Worm (Caenorhabditis elegans) whole organism, L4 larva: ENCODE data around the gene M163.22.

Experiments
- D1046.2 ChIP-seq: fragments of 200-800 bp; sonication (Bioruptor generic); IDR thresholded peaks from 2 replicates; pipeline ENCODE4 v1.3.6; 2022; ENCODE audit warnings: missing genetic modification characterization, missing compliant biosample characterization
- F10B5.3 ChIP-seq: sonication (generic microtip); optimal IDR thresholded peaks from 2 replicates; lab custom pipeline; 2016; ENCODE audit warnings: mild to moderate bottlenecking, missing genetic modification characterization, missing compliant biosample characterization
- F37D6.2 ChIP-seq: sonication (generic microtip); optimal IDR thresholded peaks from 2 replicates; lab custom pipeline; 2016; ENCODE audit warnings: mild to moderate bottlenecking, missing genetic modification characterization, missing compliant biosample characterization
- F49E8.2 ChIP-seq: sonication (generic microtip); optimal IDR thresholded peaks from 2 replicates; lab custom pipeline; 2016; ENCODE audit warnings: missing compliant biosample characterization, mild to moderate bottlenecking, missing genetic modification characterization, borderline replicate concordance
- T20F7.1 ChIP-seq: fragments of 200-800 bp; sonication (Bioruptor generic); optimal IDR thresholded peaks from 2 replicates; lab custom pipeline; 2018; ENCODE audit warnings: mild to moderate bottlenecking, missing genetic modification characterization, missing compliant biosample characterization
- ZK546.5 ChIP-seq, 2 experiments: sonication (generic microtip); optimal IDR thresholded peaks; 2 replicates each; lab custom pipeline; 2017; ENCODE audit warnings: missing biosample characterization in 2 of 2, missing genetic modification characterization in 2 of 2
- aha-1 ChIP-seq: fragments of 150-350 bp; peaks from one replicate; lab custom pipeline; 2014; ENCODE audit warnings: missing biosample characterization, missing genetic modification characterization
- aly-2 ChIP-seq: sonication (generic microtip); optimal IDR thresholded peaks from 2 replicates; lab custom pipeline; 2018; ENCODE audit warnings: missing biosample characterization, missing genetic modification characterization
- ama-1 ChIP-seq: fragments of 150-350 bp; optimal IDR thresholded peaks from 2 replicates; lab custom pipeline; 2014; ENCODE audit warnings: inconsistent platforms, mixed read lengths
- ceh-20 ChIP-seq: fragments of 200-800 bp; sonication (Bioruptor generic); IDR thresholded peaks from 2 replicates; pipeline ENCODE4 v1.3.6; 2022; ENCODE audit warnings: missing genetic modification reagents, missing genetic modification characterization, missing compliant biosample characterization
- ceh-44 ChIP-seq: fragments of 200-800 bp; sonication (Bioruptor generic); IDR thresholded peaks from 2 replicates; pipeline ENCODE4 v1.3.6; 2022; ENCODE audit warnings: missing genetic modification reagents, missing genetic modification characterization, missing compliant biosample characterization
- ceh-62 ChIP-seq: sonication (generic microtip); optimal IDR thresholded peaks from 2 replicates; lab custom pipeline; 2017; ENCODE audit warnings: missing biosample characterization, missing genetic modification characterization
- daf-16 ChIP-seq, 3 experiments: sonication (generic microtip); optimal IDR thresholded peaks; 2 replicates each; lab custom pipeline; 2016 to 2017; ENCODE audit warnings: missing genetic modification characterization in 3 of 3, missing genetic modification reagents in 3 of 3, mild to moderate bottlenecking in 2 of 3, missing compliant biosample characterization in 2 of 3, missing biosample characterization in 1 of 3, moderate library complexity in 1 of 3
- daf-19 ChIP-seq: fragments of 200-800 bp; sonication (Bioruptor generic); conservative IDR thresholded peaks from 2 replicates; pipeline ENCODE4 v1.3.6; 2022; ENCODE audit warnings: missing genetic modification characterization, missing compliant biosample characterization
- daf-8 ChIP-seq: fragments of 200-800 bp; sonication (Bioruptor generic); IDR thresholded peaks from 2 replicates; pipeline ENCODE4 v1.3.6; 2022; ENCODE audit warnings: missing genetic modification characterization, missing compliant biosample characterization
- dmd-6 ChIP-seq: fragments of 200-800 bp; sonication (Bioruptor generic); IDR thresholded peaks from 2 replicates; pipeline ENCODE4 v1.3.6; 2022; ENCODE audit warnings: missing genetic modification reagents, missing genetic modification characterization, missing compliant biosample characterization
- duxl-1 ChIP-seq: sonication (generic microtip); optimal IDR thresholded peaks from 2 replicates; lab custom pipeline; 2016; ENCODE audit warnings: mild to moderate bottlenecking, missing genetic modification characterization, moderate library complexity, missing compliant biosample characterization; ENCODE audit not compliant: poor library complexity
- dve-1 ChIP-seq: sonication (generic microtip); optimal IDR thresholded peaks from 2 replicates; lab custom pipeline; 2017; ENCODE audit warnings: antibody characterized with exemption, mild to moderate bottlenecking, missing genetic modification characterization, missing compliant biosample characterization; ENCODE audit not compliant: insufficient read depth
- gei-8 ChIP-seq: fragments of 200-800 bp; sonication (Bioruptor generic); optimal IDR thresholded peaks from 2 replicates; lab custom pipeline; 2018; ENCODE audit warnings: mild to moderate bottlenecking, missing genetic modification characterization, missing compliant biosample characterization
- hif-1 ChIP-seq, 2 experiments: sonication (generic microtip); optimal IDR thresholded peaks; 2 replicates each; lab custom pipeline; 2016 to 2017; ENCODE audit warnings: missing compliant biosample characterization in 2 of 2, missing genetic modification characterization in 2 of 2, missing genetic modification reagents in 2 of 2, missing genotype in 2 of 2, mild to moderate bottlenecking in 1 of 2
- hlh-30 ChIP-seq: sonication (generic microtip); optimal IDR thresholded peaks from 2 replicates; lab custom pipeline; 2017; ENCODE audit warnings: antibody characterized with exemption, mild to moderate bottlenecking, missing genetic modification characterization, missing compliant biosample characterization; ENCODE audit not compliant: insufficient read depth
- lin-13 ChIP-seq: fragments of 150-350 bp; optimal IDR thresholded peaks from 2 replicates; lab custom pipeline; 2014; ENCODE audit warnings: missing biosample characterization, missing genetic modification reagents, missing genetic modification characterization
- madf-5 ChIP-seq, 2 experiments: fragments of 200-800 bp; sonication (Bioruptor generic); IDR thresholded peaks; 2 replicates each; pipeline ENCODE4 v1.3.6; 2022; ENCODE audit warnings: missing compliant biosample characterization in 2 of 2, missing genetic modification characterization in 2 of 2
- madf-9 ChIP-seq: fragments of 200-800 bp; sonication (Bioruptor generic); conservative IDR thresholded peaks from 2 replicates; pipeline ENCODE4 v1.3.6; 2022; ENCODE audit warnings: missing genetic modification reagents, missing genetic modification characterization, missing compliant biosample characterization
- mes-2 ChIP-seq: sonication (generic microtip); optimal IDR thresholded peaks from 2 replicates; lab custom pipeline; 2016; ENCODE audit warnings: missing genotype, mild to moderate bottlenecking, missing genetic modification characterization, missing compliant biosample characterization; ENCODE audit not compliant: poor library complexity, severe bottlenecking
- nhr-11 ChIP-seq: fragments of 150-350 bp; optimal IDR thresholded peaks from 2 replicates; lab custom pipeline; 2014; ENCODE audit warnings: missing biosample characterization, missing genetic modification characterization
- nhr-111 ChIP-seq: fragments of 200-800 bp; sonication (Bioruptor generic); optimal IDR thresholded peaks from 2 replicates; lab custom pipeline; 2018; ENCODE audit warnings: mild to moderate bottlenecking, missing genetic modification characterization, missing compliant biosample characterization
- nhr-25 ChIP-seq: sonication (generic microtip); optimal IDR thresholded peaks from 2 replicates; lab custom pipeline; 2017; ENCODE audit warnings: missing genetic modification characterization, mild to moderate bottlenecking, missing compliant biosample characterization, antibody characterized with exemption, moderate library complexity, borderline replicate concordance; ENCODE audit not compliant: insufficient read depth
- nhr-28 ChIP-seq: fragments of 150-350 bp; optimal IDR thresholded peaks from 2 replicates; lab custom pipeline; 2014; ENCODE audit warnings: missing biosample characterization, missing genetic modification characterization
- nhr-42 ChIP-seq: fragments of 200-800 bp; sonication (Bioruptor generic); IDR thresholded peaks from 2 replicates; pipeline ENCODE4 v1.3.6; 2022; ENCODE audit warnings: missing genetic modification characterization, missing compliant biosample characterization
- nhr-48 ChIP-seq: sonication (generic microtip); optimal IDR thresholded peaks from 2 replicates; lab custom pipeline; 2016; ENCODE audit warnings: mild to moderate bottlenecking, missing genetic modification characterization, missing compliant biosample characterization
- nhr-76 ChIP-seq: fragments of 150-350 bp; optimal IDR thresholded peaks from 2 replicates; lab custom pipeline; 2014; ENCODE audit warnings: missing biosample characterization, missing genetic modification characterization
- nhr-77 ChIP-seq: fragments of 150-350 bp; optimal IDR thresholded peaks from 2 replicates; lab custom pipeline; 2014; ENCODE audit warnings: missing biosample characterization, missing genetic modification characterization
- php-3 ChIP-seq: fragments of 200-800 bp; sonication (Bioruptor generic); IDR thresholded peaks from 2 replicates; pipeline ENCODE4 v1.3.6; 2022; ENCODE audit warnings: missing genetic modification reagents, missing genetic modification characterization, missing compliant biosample characterization
- rbr-2 ChIP-seq: sonication (generic microtip); optimal IDR thresholded peaks from 2 replicates; lab custom pipeline; 2016; ENCODE audit warnings: missing genotype, missing genetic modification characterization, missing compliant biosample characterization
- spr-1 ChIP-seq: sonication (generic microtip); optimal IDR thresholded peaks from 2 replicates; lab custom pipeline; 2016; ENCODE audit warnings: mild to moderate bottlenecking, missing genetic modification characterization, missing compliant biosample characterization
- unc-62 ChIP-seq, 3 experiments: fragments of 150-350 bp in 1 of 3; sonication (generic microtip); optimal IDR thresholded peaks in 2 of 3; peaks in 1 of 3; 1 replicate in 1 of 3; 2 replicates in 2 of 3; lab custom pipeline; 2014 to 2017; ENCODE audit warnings: missing biosample characterization in 3 of 3, missing genetic modification characterization in 3 of 3, missing genetic modification reagents in 3 of 3, missing genotype in 1 of 3
- vab-7 ChIP-seq: fragments of 200-800 bp; sonication (Bioruptor generic); IDR thresholded peaks from 2 replicates; pipeline ENCODE4 v1.3.6; 2022; ENCODE audit warnings: missing genetic modification reagents, missing genetic modification characterization, missing compliant biosample characterization
- zip-2 ChIP-seq: fragments of 150-350 bp; optimal IDR thresholded peaks from 2 replicates; lab custom pipeline; 2014; ENCODE audit warnings: missing biosample characterization, missing genetic modification characterization
- ztf-11 ChIP-seq: fragments of 150-350 bp; optimal IDR thresholded peaks from 2 replicates; lab custom pipeline; 2014; ENCODE audit warnings: missing biosample characterization, missing genetic modification characterization

The M163.22 gene

ce11 chrX:14484827-14485226 lies 19.1 kb downstream of the M163.22 start, which contains the start of gene M163.8:
M163.8 (plus strand) TSS chrX:14485127.
- TF ChIP-seq D1046.2 (GFP tag; lab: Robert Waterston, UW) (no peak), gei-8 (GFP tag; lab: Kevin White, UChicago) (no peak), vab-7 (GFP tag; lab: Robert Waterston, UW) (no peak)
- TF ChIP-seq, all 104 proteins: peak for 0

DNA sequence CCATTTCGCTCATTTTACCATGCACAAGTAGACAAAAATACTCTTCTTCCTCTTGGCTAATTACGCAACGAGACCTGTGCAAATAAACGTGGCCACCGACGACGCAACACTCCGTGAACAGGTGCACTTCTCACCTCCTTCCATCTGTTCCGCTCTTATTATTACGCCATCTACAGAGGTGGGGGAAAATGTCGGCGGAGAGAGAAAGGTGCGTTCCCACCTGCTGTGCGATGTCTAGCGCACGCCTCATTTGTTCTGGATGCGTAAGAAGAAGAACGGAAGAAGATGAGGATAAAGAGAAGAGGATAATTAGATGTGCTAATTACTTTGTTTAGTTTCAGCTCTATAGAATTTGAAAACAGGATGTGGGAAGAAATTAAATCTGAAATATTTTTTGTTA lies 20.8 kb downstream of the M163.22 start:
- TF ChIP-seq ztf-11 (tag; lab: Kevin White, UChicago) (no peak), unc-62 (GFP tag; optimal IDR thresholded peaks at IDR 0.05 in 1 of 2; lab: Kevin White, UChicago) (peak in 1 of 2 experiments; percentile 7), unc-62 (tag; optimal IDR thresholded peaks at IDR 0.05; lab: Kevin White, UChicago) (no peak)

DNA sequence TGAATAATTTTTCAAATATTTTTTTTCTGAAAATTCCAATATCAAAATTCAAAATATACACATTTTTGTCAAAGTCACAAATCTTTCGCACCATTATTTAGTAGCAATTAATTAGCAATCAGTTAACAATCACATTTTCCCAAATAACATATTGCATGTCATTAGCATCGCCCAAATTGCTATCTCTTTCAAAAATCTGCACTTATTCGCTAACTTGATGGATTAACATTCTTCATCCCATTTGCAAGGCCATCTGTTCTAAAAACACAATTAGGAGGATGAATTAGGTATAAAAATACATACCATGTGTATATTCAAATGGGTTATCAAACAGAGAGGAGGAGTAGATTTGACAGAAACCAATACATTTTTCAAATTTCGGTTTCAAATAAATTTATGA lies 21.6 kb downstream of the M163.22 start:
- TF ChIP-seq zip-2 (tag; lab: Kevin White, UChicago) (no peak), nhr-111 (no peak), aha-1 (tag; lab: Kevin White, UChicago) (peak; percentile 7), ZK546.5 (tag; optimal IDR thresholded peaks at IDR 0.05; lab: Kevin White, UChicago) (no peak), spr-1 (tag; lab: Kevin White, UChicago) (no peak), daf-19 (GFP tag; lab: Robert Waterston, UW) (no peak), ceh-20 (no peak)

DNA sequence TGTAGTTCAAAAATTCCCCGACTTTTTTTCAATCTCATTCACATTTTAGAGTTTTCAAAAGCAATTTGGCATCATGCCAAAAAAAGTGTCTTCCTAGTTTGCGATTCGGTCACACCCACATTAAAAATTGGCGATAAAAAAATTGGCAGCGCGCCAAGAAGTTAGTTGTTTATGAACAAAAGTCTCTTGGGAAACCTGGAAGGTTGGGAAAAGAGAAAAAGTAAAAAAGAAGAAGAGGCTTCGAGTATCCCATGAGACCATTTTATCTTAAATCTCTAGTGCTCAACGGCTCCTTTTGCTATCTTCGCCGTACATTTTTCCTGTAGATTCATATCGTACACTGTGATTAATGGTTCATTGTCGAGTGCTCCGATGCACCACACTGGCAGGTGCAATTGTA lies 22.1 kb downstream of the M163.22 start:
- TF ChIP-seq daf-16 (GFP tag; optimal IDR thresholded peaks at IDR 0.05; lab: Kevin White, UChicago) (no peak), daf-16 (tag; optimal IDR thresholded peaks at IDR 0.05; lab: Kevin White, UChicago) (peak; percentile 12), mes-2 (no peak), nhr-11 (tag; lab: Kevin White, UChicago) (no peak), F10B5.3 (tag; lab: Kevin White, UChicago) (no peak), unc-62 (GFP tag; optimal IDR thresholded peaks at IDR 0.05 in 1 of 2; lab: Kevin White, UChicago) (peak in 1 of 2 experiments; percentile 71), unc-62 (tag; optimal IDR thresholded peaks at IDR 0.05; lab: Kevin White, UChicago) (no peak)

DNA sequence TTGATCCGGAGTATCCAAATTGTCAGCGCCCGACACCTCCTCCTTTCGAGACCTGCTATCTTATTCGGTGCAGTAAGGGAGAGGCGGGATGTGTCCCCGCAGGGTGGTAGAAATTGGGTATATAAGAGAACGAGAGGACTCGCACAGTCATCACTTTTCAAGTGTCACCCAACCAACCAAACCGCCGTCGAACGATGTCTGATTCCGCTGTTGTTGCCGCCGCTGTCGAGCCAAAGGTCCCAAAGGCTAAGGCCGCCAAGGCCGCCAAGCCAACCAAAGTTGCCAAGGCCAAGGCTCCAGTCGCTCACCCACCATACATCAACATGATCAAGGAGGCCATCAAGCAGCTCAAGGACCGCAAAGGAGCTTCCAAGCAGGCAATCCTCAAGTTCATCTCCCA lies 24.3 kb downstream of the M163.22 start, which contains the start of gene his-24:
Gene his-24, plus strand, starts transcription at position 150 of the 400 bp plus-strand sequence.
- TF ChIP-seq rbr-2 (tag; lab: Kevin White, UChicago): peak; percentile 59
- TF ChIP-seq vab-7 (GFP tag; lab: Robert Waterston, UW): 0 out of 2 replicates have a peak, but pooled peaks have one; percentile 32
- TF ChIP-seq daf-8 (GFP tag; lab: Robert Waterston, UW): no peak
- peak; percentile 63 for TF ChIP-seq nhr-77
- no peak for TF ChIP-seq F49E8.2 (tag; lab: Kevin White, UChicago)
- TF ChIP-seq ama-1: peak; percentile 83
- TF ChIP-seq nhr-76 (tag; lab: Kevin White, UChicago): no peak
- peak; percentile 25 for TF ChIP-seq lin-13
- peak; percentile 81 for TF ChIP-seq dve-1 (tag; lab: Kevin White, UChicago)
- TF ChIP-seq spr-1 (tag; lab: Kevin White, UChicago): peak; percentile 39
- TF ChIP-seq nhr-42 (GFP tag; lab: Robert Waterston, UW): peak; percentile 59; the same call in 1 of the 2 replicates
- TF ChIP-seq F37D6.2 (tag; lab: Kevin White, UChicago): peak; percentile 19
- TF ChIP-seq zip-2 (tag; lab: Kevin White, UChicago): no peak
- TF ChIP-seq nhr-48 (tag; lab: Kevin White, UChicago): peak; percentile 8
- TF ChIP-seq aha-1 (tag; lab: Kevin White, UChicago): peak; percentile 99
- TF ChIP-seq madf-5 (GFP tag; IDR thresholded peaks at IDR 0.05; lab: Robert Waterston, UW): no peak
- TF ChIP-seq D1046.2 (GFP tag; lab: Robert Waterston, UW): 0 out of 2 replicates have a peak, but pooled peaks have one; percentile 53
- TF ChIP-seq F10B5.3 (tag; lab: Kevin White, UChicago): no peak
- TF ChIP-seq duxl-1 (tag; lab: Kevin White, UChicago): peak; percentile 33
- peak; percentile 56 for TF ChIP-seq nhr-28 (tag; lab: Kevin White, UChicago)
- peak; percentile 48 for TF ChIP-seq nhr-11 (tag; lab: Kevin White, UChicago)
- peak; percentile 61 for TF ChIP-seq dmd-6 (GFP tag; lab: Robert Waterston, UW)
- TF ChIP-seq aly-2 (tag; lab: Kevin White, UChicago): no peak
- TF ChIP-seq nhr-25 (tag; lab: Kevin White, UChicago): peak; percentile 18
- peak; percentile 71 for TF ChIP-seq hlh-30 (tag; lab: Kevin White, UChicago)
- TF ChIP-seq T20F7.1: no peak
- 0 out of 2 replicates have a peak, but pooled peaks have one; percentile 34 for TF ChIP-seq madf-9
- TF ChIP-seq ceh-44 (GFP tag; lab: Robert Waterston, UW): no peak
- peak; percentile 65 for TF ChIP-seq php-3 (GFP tag; lab: Robert Waterston, UW)
- peak in 1 of 2 experiments; percentile 51 for TF ChIP-seq hif-1 (tag; optimal IDR thresholded peaks at IDR 0.05; lab: Kevin White, UChicago)
- TF ChIP-seq ceh-62: no peak
